Worm (Caenorhabditis elegans) whole organism, midembryonic: ENCODE results near the gene Y45F10C.6.

ENCODE experiments used
- flt-1 ChIP-seq: fragments of 200-800 bp; sonication (Bioruptor generic); IDR thresholded peaks from 2 replicates; pipeline ENCODE4 v1.3.6; 2022; ENCODE audit warnings: missing genetic modification characterization, missing compliant biosample characterization
- klf-2 ChIP-seq: fragments of 200-800 bp; sonication (Bioruptor generic); conservative IDR thresholded peaks from 2 replicates; pipeline ENCODE4 v1.3.6; 2022; ENCODE audit warnings: missing genetic modification reagents, missing genetic modification characterization, missing compliant biosample characterization
- med-1 ChIP-seq: sonication (generic microtip); optimal IDR thresholded peaks from 2 replicates; lab custom pipeline; 2017; ENCODE audit warnings: missing genetic modification characterization, mild to moderate bottlenecking, missing compliant biosample characterization, antibody characterized with exemption, missing genetic modification reagents; ENCODE audit not compliant: insufficient read depth
- ref-1 ChIP-seq: fragments of 200-800 bp; sonication (Bioruptor generic); conservative IDR thresholded peaks from 2 replicates; pipeline ENCODE4 v1.3.6; 2022; ENCODE audit warnings: missing genetic modification reagents, missing genetic modification characterization, missing compliant biosample characterization
- ztf-23 ChIP-seq: fragments of 200-800 bp; sonication (Bioruptor generic); IDR thresholded peaks from 2 replicates; pipeline ENCODE4 v1.3.6; 2022; ENCODE audit warnings: missing genetic modification reagents, missing genetic modification characterization, missing compliant biosample characterization
- ztf-29 ChIP-seq: fragments of 200-800 bp; sonication (Bioruptor generic); IDR thresholded peaks from 2 replicates; pipeline ENCODE4 v1.3.6; 2022; ENCODE audit warnings: missing genetic modification reagents, missing genetic modification characterization, missing compliant biosample characterization

ce11 chrIV:13609755-13610154, 42.4 kb upstream of the Y45F10C.6 start, which contains the start of gene C08F11.13:
- TF ChIP-seq klf-2 (GFP tag; lab: Robert Waterston, UW) (no peak), flt-1 (GFP tag; lab: Robert Waterston, UW) (no peak), med-1 (GFP tag; lab: Kevin White, UChicago) (no peak), ztf-29 (no peak), ztf-23 (GFP tag; lab: Robert Waterston, UW) (no peak), ref-1 (GFP tag; lab: Robert Waterston, UW) (no peak)
